Worm (Caenorhabditis elegans) whole organism, late embryonic: Measurements from ENCODE around the gene apc-11.

Source experiments
- F13H6.1 ChIP-seq: sonication (generic microtip); optimal IDR thresholded peaks from 2 replicates; lab custom pipeline; 2016; ENCODE audit warnings: missing genetic modification characterization, missing compliant biosample characterization
- K02D7.2 ChIP-seq: sonication (generic microtip); optimal IDR thresholded peaks from 2 replicates; lab custom pipeline; 2017; ENCODE audit warnings: mild to moderate bottlenecking, missing genetic modification characterization, missing compliant biosample characterization
- T23F11.4 ChIP-seq: fragments of 200-800 bp; sonication (Bioruptor generic); optimal IDR thresholded peaks from 2 replicates; lab custom pipeline; 2018; ENCODE audit warnings: mild to moderate bottlenecking, missing genetic modification characterization, missing compliant biosample characterization
- Y22D7AL.16 ChIP-seq: sonication (generic microtip); optimal IDR thresholded peaks from 2 replicates; lab custom pipeline; 2016; ENCODE audit warnings: missing genetic modification characterization, missing compliant biosample characterization
- ama-1 ChIP-seq: fragments of 150-350 bp; optimal IDR thresholded peaks from 2 replicates; lab custom pipeline; 2014
- ceh-18 ChIP-seq: sonication (generic microtip); optimal IDR thresholded peaks from 2 replicates; lab custom pipeline; 2016; ENCODE audit warnings: missing genetic modification characterization, missing compliant biosample characterization
- ceh-19 ChIP-seq: fragments of 200-800 bp; sonication (Bioruptor generic); optimal IDR thresholded peaks from 2 replicates; lab custom pipeline; 2018; ENCODE audit warnings: mild to moderate bottlenecking, missing genetic modification characterization, missing compliant biosample characterization
- ceh-24 ChIP-seq: sonication (generic microtip); optimal IDR thresholded peaks from 2 replicates; lab custom pipeline; 2016; ENCODE audit warnings: mild to moderate bottlenecking, missing genetic modification characterization, missing compliant biosample characterization
- ceh-31 ChIP-seq: sonication (generic microtip); optimal IDR thresholded peaks from 2 replicates; lab custom pipeline; 2016; ENCODE audit warnings: missing genetic modification characterization, missing compliant biosample characterization
- ceh-34 ChIP-seq: sonication (generic microtip); optimal IDR thresholded peaks from 2 replicates; lab custom pipeline; 2016; ENCODE audit warnings: mild to moderate bottlenecking, missing genetic modification characterization, missing compliant biosample characterization
- ceh-48 ChIP-seq: sonication (generic microtip); optimal IDR thresholded peaks from 2 replicates; lab custom pipeline; 2016; ENCODE audit warnings: missing genetic modification characterization, inconsistent platforms, missing compliant biosample characterization
- ceh-6 ChIP-seq: fragments of 200-800 bp; sonication (Bioruptor generic); optimal IDR thresholded peaks from 2 replicates; lab custom pipeline; 2018; ENCODE audit warnings: mild to moderate bottlenecking, missing genetic modification characterization, missing compliant biosample characterization
- ceh-9 ChIP-seq: sonication (generic microtip); optimal IDR thresholded peaks from 2 replicates; lab custom pipeline; 2016; ENCODE audit warnings: mild to moderate bottlenecking, missing genetic modification characterization, inconsistent platforms, missing compliant biosample characterization
- elt-2 ChIP-seq: sonication (generic microtip); optimal IDR thresholded peaks from 2 replicates; lab custom pipeline; 2016; ENCODE audit warnings: missing genetic modification reagents, missing genetic modification characterization, missing compliant biosample characterization
- ets-4 ChIP-seq: sonication (generic microtip); optimal IDR thresholded peaks from 2 replicates; lab custom pipeline; 2016; ENCODE audit warnings: missing genetic modification characterization, missing compliant biosample characterization
- fkh-10 ChIP-seq: fragments of 150-350 bp; optimal IDR thresholded peaks from 2 replicates; lab custom pipeline; 2014; ENCODE audit warnings: missing biosample characterization, missing genetic modification reagents, missing genetic modification characterization
- gmeb-2 ChIP-seq: sonication (generic microtip); optimal IDR thresholded peaks from 2 replicates; lab custom pipeline; 2016; ENCODE audit warnings: missing genetic modification characterization, inconsistent platforms, missing compliant biosample characterization
- hlh-13 ChIP-seq: fragments of 200-800 bp; sonication (Bioruptor generic); optimal IDR thresholded peaks from 2 replicates; lab custom pipeline; 2018; ENCODE audit warnings: mild to moderate bottlenecking, missing genetic modification characterization, missing compliant biosample characterization
- hlh-30 ChIP-seq: sonication (generic microtip); optimal IDR thresholded peaks from 2 replicates; lab custom pipeline; 2017; ENCODE audit warnings: antibody characterized with exemption, missing genetic modification characterization, missing compliant biosample characterization; ENCODE audit not compliant: insufficient read depth
- madf-2 ChIP-seq: sonication (generic microtip); optimal IDR thresholded peaks from 2 replicates; lab custom pipeline; 2017; ENCODE audit warnings: missing genetic modification characterization, missing compliant biosample characterization
- mec-3 ChIP-seq: sonication (generic microtip); optimal IDR thresholded peaks from 2 replicates; lab custom pipeline; 2016; ENCODE audit warnings: borderline replicate concordance, missing genetic modification characterization, missing compliant biosample characterization
- nfya-1 ChIP-seq: sonication (generic microtip); optimal IDR thresholded peaks from 2 replicates; lab custom pipeline; 2017; ENCODE audit warnings: missing genetic modification characterization, mild to moderate bottlenecking, missing compliant biosample characterization, antibody characterized with exemption, moderate library complexity
- npax-4 ChIP-seq: sonication (generic microtip); optimal IDR thresholded peaks from 2 replicates; lab custom pipeline; 2016; ENCODE audit warnings: missing genetic modification characterization, missing compliant biosample characterization
- odd-2 ChIP-seq: sonication (generic microtip); optimal IDR thresholded peaks from 2 replicates; lab custom pipeline; 2017; ENCODE audit warnings: antibody characterized with exemption, mild to moderate bottlenecking, missing genetic modification characterization, missing compliant biosample characterization
- pax-1 ChIP-seq: fragments of 150-350 bp; optimal IDR thresholded peaks from 2 replicates; lab custom pipeline; 2014; ENCODE audit warnings: missing biosample characterization, missing genetic modification characterization
- pha-4 ChIP-seq: fragments of 150-350 bp; optimal IDR thresholded peaks from 2 replicates; lab custom pipeline; 2018; ENCODE audit warnings: missing biosample characterization, missing genetic modification reagents, missing genetic modification characterization
- ref-2 ChIP-seq: sonication (generic microtip); optimal IDR thresholded peaks from 2 replicates; lab custom pipeline; 2016; ENCODE audit warnings: missing genetic modification characterization, missing compliant biosample characterization
- sdc-2 ChIP-seq: sonication (generic microtip); optimal IDR thresholded peaks from 2 replicates; lab custom pipeline; 2016; ENCODE audit warnings: missing genotype, missing genetic modification characterization, missing compliant biosample characterization
- sox-2 ChIP-seq: fragments of 200-800 bp; sonication (Bioruptor generic); IDR thresholded peaks from 2 replicates; pipeline ENCODE4 v1.3.6; 2022; ENCODE audit warnings: missing genetic modification reagents, missing genetic modification characterization, missing compliant biosample characterization
- tbx-2 ChIP-seq: sonication (generic microtip); optimal IDR thresholded peaks from 2 replicates; lab custom pipeline; 2016; ENCODE audit warnings: missing genetic modification characterization, missing compliant biosample characterization
- ttx-3 ChIP-seq: sonication (generic microtip); optimal IDR thresholded peaks from 2 replicates; lab custom pipeline; 2016; ENCODE audit warnings: missing genetic modification reagents, missing genetic modification characterization, missing compliant biosample characterization
- unc-3 ChIP-seq, 2 experiments: fragments of 200-800 bp in 1 of 2; sonication (Bioruptor generic) in 1 of 2; sonication (generic microtip) in 1 of 2; conservative IDR thresholded peaks in 1 of 2; optimal IDR thresholded peaks in 1 of 2; 2 replicates each; pipeline versions ENCODE4 v1.3.6 to Lab custom; 2016 to 2022; ENCODE audit warnings: missing compliant biosample characterization in 2 of 2, missing genetic modification characterization in 2 of 2, missing genetic modification reagents in 1 of 2
- unc-42 ChIP-seq: sonication (generic microtip); optimal IDR thresholded peaks from 2 replicates; lab custom pipeline; 2016; ENCODE audit warnings: missing genotype, missing genetic modification characterization, missing compliant biosample characterization
- unc-55 ChIP-seq: sonication (generic microtip); optimal IDR thresholded peaks from 2 replicates; lab custom pipeline; 2017; ENCODE audit warnings: missing biosample characterization, missing genetic modification reagents, missing genetic modification characterization

Gene apc-11

DNA sequence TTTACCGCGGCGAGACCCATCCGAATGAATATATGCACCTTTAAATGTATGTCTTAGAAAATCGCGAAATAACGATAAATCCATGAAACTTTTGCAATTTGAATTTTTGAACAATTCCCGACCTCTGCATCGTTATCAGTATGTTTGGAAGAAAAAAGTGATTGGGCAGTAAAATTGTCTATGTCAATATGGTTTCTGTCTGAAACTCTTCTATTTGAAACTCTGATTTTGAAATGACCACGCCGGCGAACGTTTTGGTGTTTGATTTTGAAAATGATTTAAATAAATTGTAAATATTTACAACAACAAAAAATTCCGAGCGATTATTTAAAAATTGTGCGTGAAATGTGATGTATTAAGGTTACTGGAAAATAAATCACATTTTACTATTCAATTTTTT lies 32.9 kb downstream of the apc-11 start:
- TF ChIP-seq sox-2 (GFP tag; lab: Robert Waterston, UW) (no peak), elt-2 (tag; lab: Kevin White, UChicago) (peak; percentile 10), K02D7.2 (tag; lab: Kevin White, UChicago) (no peak)
- TF ChIP-seq, all 69 proteins: peak for 1

DNA sequence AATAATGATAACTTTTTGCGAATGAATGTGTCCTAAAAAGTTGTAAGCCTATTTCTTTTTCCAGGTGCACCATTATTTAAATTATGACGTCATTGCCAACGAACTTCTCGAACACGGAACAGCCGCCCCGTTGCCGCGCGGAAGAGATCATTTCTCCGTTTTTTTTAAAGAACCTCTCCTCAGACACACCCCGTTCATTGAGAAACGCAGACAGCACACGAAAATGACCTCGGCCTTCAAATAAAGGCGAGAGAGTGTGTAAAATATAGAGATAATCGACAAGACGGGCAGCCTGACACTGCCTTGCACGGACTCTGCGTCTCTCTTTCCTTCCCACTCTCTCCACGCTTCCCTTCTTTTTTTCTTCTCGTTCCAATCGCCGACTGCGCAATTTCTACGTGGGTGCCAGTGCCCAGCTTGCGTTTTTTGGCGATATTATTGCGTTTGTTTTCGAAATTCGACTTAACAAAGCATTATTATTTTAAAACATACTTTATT lies 33.8 kb downstream of the apc-11 start:
- peak; percentile 52 for TF ChIP-seq ama-1 (lab: Kevin White, UChicago)
- TF ChIP-seq F13H6.1: peak; percentile 41
- no peak for TF ChIP-seq odd-2
- no peak for TF ChIP-seq hlh-13
- TF ChIP-seq pha-4 (tag; lab: Kevin White, UChicago): no peak
- peak; percentile 7 for TF ChIP-seq unc-42 (tag; lab: Kevin White, UChicago)
- no peak for TF ChIP-seq sdc-2 (tag; lab: Kevin White, UChicago)
- TF ChIP-seq nfya-1: peak; percentile 81
- no peak for TF ChIP-seq ceh-9
- peak; percentile 23 for TF ChIP-seq pax-1 (tag; lab: Kevin White, UChicago)
- TF ChIP-seq ceh-48 (tag; lab: Kevin White, UChicago): no peak
- TF ChIP-seq tbx-2 (tag; lab: Kevin White, UChicago): peak; percentile 48
- no peak for TF ChIP-seq ceh-19 (GFP tag; lab: Kevin White, UChicago)
- peak; percentile 66 for TF ChIP-seq ceh-31 (tag; lab: Kevin White, UChicago)
- TF ChIP-seq gmeb-2 (tag; lab: Kevin White, UChicago): no peak
- no peak for TF ChIP-seq madf-2 (tag; lab: Kevin White, UChicago)
- no peak for TF ChIP-seq ref-2 (tag; lab: Kevin White, UChicago)
- TF ChIP-seq unc-55 (GFP tag; lab: Kevin White, UChicago): peak; percentile 67
- TF ChIP-seq ceh-34 (tag; lab: Kevin White, UChicago): peak; percentile 64
- TF ChIP-seq ets-4 (tag; lab: Kevin White, UChicago): peak; percentile 26
- TF ChIP-seq hlh-30 (tag; lab: Kevin White, UChicago): peak; percentile 26
- TF ChIP-seq npax-4 (tag; lab: Kevin White, UChicago): no peak

DNA sequence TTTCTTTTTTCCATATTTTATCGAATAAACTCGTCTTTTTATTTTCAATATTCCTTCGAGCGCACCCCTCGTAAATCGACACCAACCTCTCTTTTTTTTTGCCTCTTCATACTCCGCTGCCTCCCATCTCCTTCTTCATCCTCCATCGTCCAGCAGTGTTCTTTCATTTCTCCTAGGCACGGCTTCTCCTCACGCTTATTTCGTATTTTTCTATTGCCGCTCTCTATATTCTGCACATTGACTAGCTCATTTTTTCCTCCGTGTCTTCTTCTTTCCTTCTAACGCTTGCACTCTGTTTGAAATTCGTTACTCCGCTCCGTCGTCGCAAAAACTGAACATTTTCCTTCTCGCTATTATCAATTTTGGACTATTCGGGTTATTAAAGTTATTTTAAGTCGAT lies 38.9 kb downstream of the apc-11 start:
- TF ChIP-seq unc-42 (tag; lab: Kevin White, UChicago) (peak; percentile 33), Y22D7AL.16 (tag; lab: Kevin White, UChicago) (no peak)

DNA sequence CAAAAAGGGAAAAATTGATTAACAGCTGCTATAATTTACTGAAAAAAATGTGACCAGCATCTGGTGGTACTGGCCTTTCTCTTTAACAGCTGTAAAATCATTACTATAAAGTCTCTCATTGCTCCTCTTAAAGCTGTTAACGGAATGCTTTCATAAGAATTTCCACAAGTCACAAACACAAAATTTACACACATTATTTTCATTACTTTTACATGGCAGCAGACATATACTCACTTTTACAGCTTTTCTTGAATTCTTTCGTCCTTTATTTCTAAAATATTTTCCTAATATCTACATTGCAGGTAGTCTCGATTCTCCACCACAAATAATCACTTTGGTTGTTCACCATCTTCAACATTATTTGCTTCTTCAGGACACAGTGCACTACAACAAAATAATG lies 40.9 kb downstream of the apc-11 start, which contains the start of gene imph-1:
imph-1 (plus strand) TSS at position 301 of the 400 bp plus-strand sequence.
- no peak for TF ChIP-seq ceh-18
- TF ChIP-seq ceh-6 (GFP tag; lab: Kevin White, UChicago): no peak
- TF ChIP-seq nfya-1: no peak
- no peak for TF ChIP-seq ttx-3 (tag; lab: Kevin White, UChicago)
- TF ChIP-seq T23F11.4 (GFP tag; lab: Kevin White, UChicago): no peak

DNA sequence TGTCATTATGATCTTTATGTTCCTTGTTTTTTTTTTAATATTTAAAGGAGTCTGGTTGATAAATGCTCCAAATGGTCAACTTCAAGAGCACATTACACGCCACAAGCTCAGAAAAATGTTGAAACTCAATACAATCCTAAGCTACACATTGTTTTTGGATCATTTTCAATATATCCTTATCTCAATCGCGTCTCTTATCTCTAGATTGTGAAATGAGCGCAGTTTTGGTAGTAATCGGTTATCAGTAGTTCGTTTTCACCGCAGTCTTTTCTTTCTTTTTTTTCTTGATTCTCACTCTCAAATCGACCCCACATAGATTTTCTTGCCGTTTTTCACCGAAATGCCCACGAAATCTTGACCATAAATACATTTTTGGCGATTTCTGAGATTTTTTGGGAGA lies 41.4 kb downstream of the apc-11 start:
- no peak for TF ChIP-seq ceh-18
- peak; percentile 55 for TF ChIP-seq elt-2 (tag; lab: Kevin White, UChicago)
- no peak for TF ChIP-seq mec-3 (tag; lab: Kevin White, UChicago)
- TF ChIP-seq ceh-24 (tag; lab: Kevin White, UChicago): no peak
- no peak for TF ChIP-seq fkh-10
- no peak for TF ChIP-seq unc-3 (GFP tag; conservative IDR thresholded peaks at IDR 0.05; lab: Robert Waterston, UW)
- no peak for TF ChIP-seq unc-3 (tag; optimal IDR thresholded peaks at IDR 0.05; lab: Kevin White, UChicago)
